Fruit fly (Drosophila melanogaster): ENCODE measurements around the gene scf.

scf gene

DNA sequence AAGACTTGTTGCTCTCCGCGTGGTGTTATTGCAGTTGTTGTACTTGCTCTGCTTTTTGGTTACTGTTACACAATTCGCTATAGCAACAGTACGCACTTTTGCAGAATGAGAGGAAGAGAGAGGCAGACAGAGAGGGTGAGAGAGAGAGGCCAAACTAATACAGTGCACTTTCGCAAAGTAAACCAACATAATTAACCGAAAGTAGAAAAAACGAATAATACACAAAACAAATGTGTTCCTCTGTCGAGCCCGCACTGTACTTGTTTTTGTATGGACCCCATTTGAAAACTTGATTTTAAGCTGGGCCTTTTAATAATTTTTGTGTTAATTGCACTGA is 36.9 kb downstream of the scf start (continued):
- TF ChIP-seq fd102C (GFP tag; optimal IDR thresholded peaks at IDR 0.05) (no peak), CG1832 (GFP tag; optimal IDR thresholded peaks at IDR 0.05) (no peak), MTF-1 (GFP tag; optimal IDR thresholded peaks at IDR 0.05; ENCODE audit: borderline replicate concordance) (no peak), CG2199 (GFP tag; IDR thresholded peaks at IDR 0.05) (no peak), CG13296 (GFP tag; optimal IDR thresholded peaks at IDR 0.05) (peak; percentile 55), Trl (optimal IDR thresholded peaks at IDR 0.05) (peak; percentile 75 to 91), Trl (GFP tag; optimal IDR thresholded peaks at IDR 0.05) (peak; percentile 57), Vsx1 (GFP tag; optimal IDR thresholded peaks at IDR 0.05) (no peak), dmrt11E (tag; optimal IDR thresholded peaks at IDR 0.05) (no peak), amos (GFP tag; IDR thresholded peaks at IDR 0.05; ENCODE audit: partially characterized antibody) (no peak), klu (GFP tag; IDR thresholded peaks at IDR 0.05) (no peak), sisA (GFP tag; IDR thresholded peaks at IDR 0.05) (peak; percentile 26; the same call in 1 of the 2 replicates), Ada2b (GFP tag; IDR thresholded peaks at IDR 0.05) (peak; percentile 71), Opbp (GFP tag; IDR thresholded peaks at IDR 0.05; ENCODE audit: partially characterized antibody) (no peak), ssp (GFP tag; IDR thresholded peaks at IDR 0.05) (no peak), CG12659 (GFP tag; optimal IDR thresholded peaks at IDR 0.05) (no peak), ato (GFP tag; IDR thresholded peaks at IDR 0.05; ENCODE audit: partially characterized antibody) (no peak), ftz-f1 (GFP tag; optimal IDR thresholded peaks at IDR 0.05) (no peak), sens (GFP tag) (peak; percentile 10), D19A (tag; optimal IDR thresholded peaks at IDR 0.05) (no peak), cg (GFP tag; optimal IDR thresholded peaks at IDR 0.05) (no peak), CG3407 (GFP tag; optimal IDR thresholded peaks at IDR 0.05) (no peak), unc-4 (GFP tag; IDR thresholded peaks at IDR 0.05; ENCODE audit: partially characterized antibody) (no peak), cas (GFP tag; IDR thresholded peaks at IDR 0.05) (no peak), Bteb2 (GFP tag; optimal IDR thresholded peaks at IDR 0.05) (no peak), CG6854 (GFP tag; optimal IDR thresholded peaks at IDR 0.05) (no peak), Tbp (GFP tag; optimal IDR thresholded peaks at IDR 0.05) (no peak), tna (GFP tag; IDR thresholded peaks at IDR 0.05; ENCODE audit: partially characterized antibody) (no peak), tio (GFP tag; optimal IDR thresholded peaks at IDR 0.05) (no peak), yki (optimal IDR thresholded peaks at IDR 0.05) (no peak), CG16815 (GFP tag; optimal IDR thresholded peaks at IDR 0.05) (no peak), CG4854 (GFP tag; optimal IDR thresholded peaks at IDR 0.05) (peak; percentile 19), Dek (tag; optimal IDR thresholded peaks at IDR 0.05) (peak; percentile 37), CG9932 (GFP tag; IDR thresholded peaks at IDR 0.05) (peak; percentile 77), schlank (tag; optimal IDR thresholded peaks at IDR 0.05) (no peak), CG6689 (GFP tag; IDR thresholded peaks at IDR 0.05) (peak; percentile 58), CG12219 (GFP tag; optimal IDR thresholded peaks at IDR 0.05) (no peak), Xrp1 (GFP tag; IDR thresholded peaks at IDR 0.05) (peak; percentile 70), sr (GFP tag; IDR thresholded peaks at IDR 0.05) (no peak), sc (optimal IDR thresholded peaks at IDR 0.05) (no peak), sc (GFP tag; optimal IDR thresholded peaks at IDR 0.05) (no peak), danr (GFP tag; IDR thresholded peaks at IDR 0.05) (no peak), B-H1 (GFP tag; IDR thresholded peaks at IDR 0.05) (peak; percentile 55; the same call in 1 of the 3 replicates), twi (tag; optimal IDR thresholded peaks at IDR 0.05) (no peak), kah (GFP tag; optimal IDR thresholded peaks at IDR 0.05) (peak; percentile 42), CG17186 (GFP tag; optimal IDR thresholded peaks at IDR 0.05) (no peak), Asciz (GFP tag; optimal IDR thresholded peaks at IDR 0.05) (no peak), Eip74EF (GFP tag; optimal IDR thresholded peaks at IDR 0.05) (no peak), gsb-n (tag; optimal IDR thresholded peaks at IDR 0.05) (no peak), Max (GFP tag; optimal IDR thresholded peaks at IDR 0.05) (peak; percentile 4), Antp (GFP tag; optimal IDR thresholded peaks at IDR 0.05) (peak; percentile 40), CG6272 (GFP tag; IDR thresholded peaks at IDR 0.05) (no peak)
